Worm (Caenorhabditis elegans): ENCODE measurements around the gene col-85.

col-85 gene

ce11 chrII:12542594-12542997 lies 47.7 kb upstream of the col-85 start (continued):
- no peak for TF ChIP-seq ceh-32 (tag; optimal IDR thresholded peaks at IDR 0.05; ENCODE audit: poor library complexity)
- TF ChIP-seq hlh-11 (tag; optimal IDR thresholded peaks at IDR 0.05) = peak; percentile 3
- TF ChIP-seq sdz-12 (GFP tag; optimal IDR thresholded peaks at IDR 0.05) = no peak
- peak; percentile 62; the same call in 1 of the 2 replicates for TF ChIP-seq dmd-8 (GFP tag; IDR thresholded peaks at IDR 0.05)
- TF ChIP-seq madf-9 (GFP tag; conservative IDR thresholded peaks at IDR 0.05) = 0 out of 2 replicates have a peak, but pooled peaks have one; percentile 36
- TF ChIP-seq nhr-237 (tag; optimal IDR thresholded peaks at IDR 0.05) = no peak
- TF ChIP-seq zip-11 (GFP tag; IDR thresholded peaks at IDR 0.05) = no peak
- TF ChIP-seq ceh-20 (GFP tag; IDR thresholded peaks at IDR 0.05) = no peak
- TF ChIP-seq mxl-3 (GFP tag; optimal IDR thresholded peaks at IDR 0.05) = no peak
- no peak for TF ChIP-seq hmg-1.1 (GFP tag; IDR thresholded peaks at IDR 0.05)
- no peak for TF ChIP-seq zag-1 (tag; optimal IDR thresholded peaks at IDR 0.05)
- TF ChIP-seq ZK337.2 (GFP tag; IDR thresholded peaks at IDR 0.05) = 0 out of 2 replicates have a peak, but pooled peaks have one; percentile 40
- no peak for TF ChIP-seq dpl-1 (GFP tag; optimal IDR thresholded peaks at IDR 0.05)
- no peak for TF ChIP-seq ctbp-1 (GFP tag; IDR thresholded peaks at IDR 0.05)
- no peak for TF ChIP-seq spr-1 (tag; optimal IDR thresholded peaks at IDR 0.05)
- no peak for TF ChIP-seq mdl-1 (tag; optimal IDR thresholded peaks at IDR 0.05)
- no peak for TF ChIP-seq unc-130 (GFP tag; optimal IDR thresholded peaks at IDR 0.05)
- TF ChIP-seq F26F4.8 (GFP tag; conservative IDR thresholded peaks at IDR 0.05) = peak; percentile 80
- no peak for TF ChIP-seq aha-1 (tag)
- no peak for TF ChIP-seq F10B5.3 (tag; optimal IDR thresholded peaks at IDR 0.05)
- no peak for TF ChIP-seq daf-8 (GFP tag; IDR thresholded peaks at IDR 0.05)
- TF ChIP-seq nhr-10 (tag; optimal IDR thresholded peaks at IDR 0.05) = no peak
- TF ChIP-seq mep-1 (tag; optimal IDR thresholded peaks at IDR 0.05) = no peak
- no peak for TF ChIP-seq lin-29 (GFP tag; IDR thresholded peaks at IDR 0.05)
- peak; percentile 4 for TF ChIP-seq F49E8.2 (tag; optimal IDR thresholded peaks at IDR 0.05; ENCODE audit: borderline replicate concordance)
- TF ChIP-seq gei-8 (GFP tag; optimal IDR thresholded peaks at IDR 0.05) = peak; percentile 26
- no peak for TF ChIP-seq R02D3.7 (tag; optimal IDR thresholded peaks at IDR 0.05)
- TF ChIP-seq D1046.2 (GFP tag; IDR thresholded peaks at IDR 0.05) = 0 out of 2 replicates have a peak, but pooled peaks have one; percentile 49
- TF ChIP-seq ztf-7 (tag; optimal IDR thresholded peaks at IDR 0.05) = no peak
- peak; percentile 54 for TF ChIP-seq lin-13 (GFP tag; optimal IDR thresholded peaks at IDR 0.05)
- TF ChIP-seq Y48G9A.11 (GFP tag; IDR thresholded peaks at IDR 0.05) = 0 out of 2 replicates have a peak, but pooled peaks have one; percentile 46
- no peak; the same call in 1 of the 2 replicates for TF ChIP-seq lin-38 (GFP tag; IDR thresholded peaks at IDR 0.05)
- TF ChIP-seq nhr-102 (tag; optimal IDR thresholded peaks at IDR 0.05) = peak; percentile 58
- no peak for TF ChIP-seq duxl-1 (tag; optimal IDR thresholded peaks at IDR 0.05; ENCODE audit: poor library complexity)
- no peak for TF ChIP-seq fos-1 (tag; optimal IDR thresholded peaks at IDR 0.05)
- TF ChIP-seq lin-1 (GFP tag; IDR thresholded peaks at IDR 0.05) = peak; percentile 49; the same call in 1 of the 2 replicates
- no peak for TF ChIP-seq nhr-111 (GFP tag; optimal IDR thresholded peaks at IDR 0.05)
- no peak for TF ChIP-seq ceh-62 (tag; optimal IDR thresholded peaks at IDR 0.05)
- TF ChIP-seq ama-1 (optimal IDR thresholded peaks at IDR 0.05) = no peak
- TF ChIP-seq saeg-2 (GFP tag; IDR thresholded peaks at IDR 0.05) = no peak
- no peak for TF ChIP-seq mes-2 (tag; optimal IDR thresholded peaks at IDR 0.05; ENCODE audit: poor library complexity, severe bottlenecking)
- no peak for TF ChIP-seq nhr-42 (GFP tag; IDR thresholded peaks at IDR 0.05)
- no peak for TF ChIP-seq zfp-3 (GFP tag; conservative IDR thresholded peaks at IDR 0.05)
- no peak for TF ChIP-seq egl-43 (GFP tag; IDR thresholded peaks at IDR 0.05)
- TF ChIP-seq zip-2 (tag; optimal IDR thresholded peaks at IDR 0.05) = peak; percentile 36
- no peak for TF ChIP-seq ZK546.5 (tag; optimal IDR thresholded peaks at IDR 0.05)
- TF ChIP-seq nhr-77 (tag; optimal IDR thresholded peaks at IDR 0.05) = no peak
- TF ChIP-seq ces-1 (GFP tag; optimal IDR thresholded peaks at IDR 0.05) = no peak
- no peak for TF ChIP-seq lsy-2 (tag; optimal IDR thresholded peaks at IDR 0.05)

Measured in whole organism, L4 larva.